Worm (Caenorhabditis elegans): ENCODE data around the gene W02D7.5.

W02D7.5 gene

DNA sequence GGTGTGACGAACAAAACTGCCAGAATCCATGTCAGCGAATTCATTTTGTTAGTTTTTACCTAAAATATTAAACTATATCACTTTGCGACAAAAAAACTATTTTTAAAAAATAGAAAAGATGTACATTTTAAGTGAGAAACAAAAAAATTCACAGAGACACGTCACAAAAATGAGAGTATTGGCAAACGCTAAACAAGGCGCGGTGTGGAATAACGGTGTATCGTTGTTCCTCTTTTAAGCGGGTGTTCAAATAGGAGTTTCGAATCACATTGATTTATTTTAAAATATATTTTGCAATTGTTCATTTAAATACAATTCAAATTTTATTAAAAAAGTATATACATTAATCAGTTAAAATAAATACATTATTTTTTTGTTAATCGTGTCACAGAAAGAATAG is 3.5 kb upstream of the W02D7.5 start, which contains the start of gene sel-9 (continued):
- TF ChIP-seq nhr-76 (tag; optimal IDR thresholded peaks at IDR 0.05) (no peak), ets-5 (GFP tag; IDR thresholded peaks at IDR 0.05) (no peak), Y116A8C.19 (tag; optimal IDR thresholded peaks at IDR 0.05; ENCODE audit: borderline replicate concordance) (no peak), dpl-1 (GFP tag; optimal IDR thresholded peaks at IDR 0.05) (peak; percentile 85 to 92 (median 89)), unc-130 (tag; optimal IDR thresholded peaks at IDR 0.05) (no peak), hlh-4 (tag; optimal IDR thresholded peaks at IDR 0.05) (no peak), ces-1 (GFP tag; optimal IDR thresholded peaks at IDR 0.05) (no peak), tlp-1 (tag; optimal IDR thresholded peaks at IDR 0.05) (no peak), pax-3 (tag; optimal IDR thresholded peaks at IDR 0.05) (no peak), C16A3.4 (tag; optimal IDR thresholded peaks at IDR 0.05) (peak; percentile 76), unc-86 (tag; optimal IDR thresholded peaks at IDR 0.05) (no peak), lir-3 (tag; optimal IDR thresholded peaks at IDR 0.05; ENCODE audit: poor library complexity) (no peak), nhr-237 (tag; optimal IDR thresholded peaks at IDR 0.05) (no peak), pag-3 (tag; optimal IDR thresholded peaks at IDR 0.05; ENCODE audit: borderline replicate concordance, insufficient read depth) (no peak), swsn-7 (tag; optimal IDR thresholded peaks at IDR 0.05) (peak; percentile 56), ztf-4 (tag; optimal IDR thresholded peaks at IDR 0.05) (no peak), nhr-47 (tag; optimal IDR thresholded peaks at IDR 0.05) (peak; percentile 53), efl-1 (optimal IDR thresholded peaks at IDR 0.05) (peak; percentile 47 to 90), efl-1 (GFP tag; optimal IDR thresholded peaks at IDR 0.05 in 1 of 2) (peak; percentile 92 to 99), nhr-71 (tag; optimal IDR thresholded peaks at IDR 0.05) (peak; percentile 52), mef-2 (tag; optimal IDR thresholded peaks at IDR 0.05) (no peak), jun-1 (tag; optimal IDR thresholded peaks at IDR 0.05) (peak; percentile 21), fkh-4 (tag; optimal IDR thresholded peaks at IDR 0.05; ENCODE audit: borderline replicate concordance) (no peak), rnt-1 (tag; optimal IDR thresholded peaks at IDR 0.05) (peak; percentile 43), mdl-1 (tag; optimal IDR thresholded peaks at IDR 0.05) (peak in 1 of 2 experiments; percentile 42), egl-13 (tag; optimal IDR thresholded peaks at IDR 0.05) (no peak), hpl-2 (GFP tag; optimal IDR thresholded peaks at IDR 0.05) (no peak), lin-35 (GFP tag; optimal IDR thresholded peaks at IDR 0.05) (peak; percentile 91 to 95)

DNA sequence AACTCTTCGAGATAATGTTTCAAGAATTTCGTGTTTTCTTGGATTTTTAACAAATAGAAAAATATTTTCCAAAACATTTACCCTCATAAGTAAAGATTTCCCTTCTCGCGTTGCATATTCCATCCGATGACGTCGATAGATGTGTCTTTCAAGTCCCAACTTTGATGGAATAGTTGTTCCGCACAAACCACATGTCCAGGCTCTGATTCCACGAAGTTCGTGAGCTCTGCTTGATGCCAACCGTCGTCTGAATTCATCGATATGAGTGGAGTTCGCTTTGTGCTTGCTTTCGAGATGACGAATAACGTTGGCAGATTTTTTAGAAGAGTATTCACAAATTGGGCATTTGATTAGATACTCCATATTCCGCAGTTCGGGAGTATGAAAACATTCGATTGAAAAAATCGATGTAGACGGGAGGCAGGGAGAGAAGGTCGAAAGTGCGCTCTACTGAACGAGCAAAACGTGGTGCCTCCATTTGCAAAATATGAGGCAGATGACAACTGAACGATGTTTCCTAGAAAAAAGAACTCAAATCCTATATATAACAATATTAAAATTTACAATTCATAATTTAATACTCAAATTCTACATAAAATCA is 2.0 kb upstream of the W02D7.5 start, which contains the start of gene W02D7.6:
W02D7.6 (minus strand) TSS at position 573 of the 601 bp plus-strand sequence.
- TF ChIP-seq nhr-71 (tag; optimal IDR thresholded peaks at IDR 0.05): peak; percentile 18
- TF ChIP-seq ceh-8 (GFP tag; optimal IDR thresholded peaks at IDR 0.05): no peak
- TF ChIP-seq nhr-47 (tag; optimal IDR thresholded peaks at IDR 0.05): peak; percentile 25
- no peak for TF ChIP-seq egl-27 (tag; optimal IDR thresholded peaks at IDR 0.05)
- TF ChIP-seq unc-130 (tag; optimal IDR thresholded peaks at IDR 0.05): no peak
- no peak for TF ChIP-seq mab-9 (GFP tag; IDR thresholded peaks at IDR 0.05)
- TF ChIP-seq fos-1 (tag; optimal IDR thresholded peaks at IDR 0.05): no peak
- TF ChIP-seq ama-1 (optimal IDR thresholded peaks at IDR 0.05): peak; percentile 13
- no peak for TF ChIP-seq ceh-82 (tag; optimal IDR thresholded peaks at IDR 0.05)
- TF ChIP-seq sup-37 (GFP tag; optimal IDR thresholded peaks at IDR 0.05): no peak
- no peak for TF ChIP-seq swsn-7 (tag; optimal IDR thresholded peaks at IDR 0.05)
- TF ChIP-seq snu-23 (GFP tag; optimal IDR thresholded peaks at IDR 0.05): peak; percentile 3
- TF ChIP-seq lin-35 (GFP tag; optimal IDR thresholded peaks at IDR 0.05): peak in 1 of 2 experiments; percentile 43
- TF ChIP-seq efl-1 (optimal IDR thresholded peaks at IDR 0.05): peak; percentile 10 to 27
- peak; percentile 43 to 89 for TF ChIP-seq efl-1 (GFP tag; optimal IDR thresholded peaks at IDR 0.05 in 1 of 2)
- no peak for TF ChIP-seq lin-15B (tag; optimal IDR thresholded peaks at IDR 0.05)
- no peak for TF ChIP-seq sptf-1 (tag; optimal IDR thresholded peaks at IDR 0.05)
- TF ChIP-seq ceh-90 (tag; optimal IDR thresholded peaks at IDR 0.05): no peak
- TF ChIP-seq zip-4 (GFP tag; optimal IDR thresholded peaks at IDR 0.05): no peak
- no peak for TF ChIP-seq nhr-11 (tag; optimal IDR thresholded peaks at IDR 0.05)
- no peak for TF ChIP-seq nhr-77 (tag; optimal IDR thresholded peaks at IDR 0.05)
- no peak for TF ChIP-seq isw-1 (GFP tag; IDR thresholded peaks at IDR 0.05)
- no peak for TF ChIP-seq nhr-84 (tag; optimal IDR thresholded peaks at IDR 0.05)
- TF ChIP-seq egl-13 (tag; optimal IDR thresholded peaks at IDR 0.05): no peak
- peak; percentile 12 for TF ChIP-seq nhr-90 (tag; optimal IDR thresholded peaks at IDR 0.05; ENCODE audit: poor library complexity)
- peak in 2 of 3 experiments; percentile 13 to 57 for TF ChIP-seq dpl-1 (GFP tag; optimal IDR thresholded peaks at IDR 0.05)
- peak in 1 of 2 experiments; percentile 17 for TF ChIP-seq lsy-2 (tag; optimal IDR thresholded peaks at IDR 0.05)
- no peak for TF ChIP-seq zag-1 (tag; optimal IDR thresholded peaks at IDR 0.05)
- no peak for TF ChIP-seq unc-86 (tag; optimal IDR thresholded peaks at IDR 0.05)
- TF ChIP-seq hlh-17 (GFP tag; optimal IDR thresholded peaks at IDR 0.05; ENCODE audit: borderline replicate concordance): no peak
